Fruit fly (Drosophila melanogaster) whole organism, embryonic: Measurements from ENCODE around the gene CtsF.

ENCODE experiments used
- ATbp ChIP-seq: fragments of 200-800 bp; sonication (Bioruptor generic); optimal IDR thresholded peaks from 2 replicates; lab custom pipeline; 2017; ENCODE audit warnings: missing biosample characterization, mild to moderate bottlenecking, missing genetic modification characterization, missing genetic modification reagents
- Adf1 ChIP-seq: fragments of 200-800 bp; sonication (Bioruptor generic); IDR thresholded peaks from 2 replicates; pipeline ENCODE4 v1.3.6; 2022; ENCODE audit warnings: missing biosample characterization, missing genetic modification characterization
- Asciz ChIP-seq: fragments of 200-800 bp; sonication (Bioruptor generic); optimal IDR thresholded peaks from 2 replicates; lab custom pipeline; 2017; ENCODE audit warnings: missing biosample characterization, mild to moderate bottlenecking, missing genetic modification characterization, missing genetic modification reagents
- B-H2 ChIP-seq: fragments of 200-800 bp; sonication (Bioruptor generic); optimal IDR thresholded peaks from 2 replicates; lab custom pipeline; 2018; ENCODE audit warnings: missing biosample characterization, mild to moderate bottlenecking, missing genetic modification characterization
- Blimp-1 ChIP-seq: fragments of 200-800 bp; sonication (Bioruptor generic); optimal IDR thresholded peaks from 3 replicates; lab custom pipeline; 2018; ENCODE audit warnings: missing biosample characterization, missing genetic modification characterization, mild to moderate bottlenecking, moderate library complexity, missing genetic modification reagents
- CG11398 ChIP-seq: fragments of 200-800 bp; sonication (Bioruptor generic); optimal IDR thresholded peaks from 2 replicates; lab custom pipeline; 2016; ENCODE audit warnings: missing biosample characterization, missing genetic modification characterization
- CG11456 ChIP-seq: fragments of 200-800 bp; sonication (Bioruptor generic); IDR thresholded peaks from 3 replicates; pipeline ENCODE4 v1.3.6; 2022; ENCODE audit warnings: missing biosample characterization, missing genetic modification characterization
- CG1233 ChIP-seq: fragments of 200-800 bp; sonication (Bioruptor generic); optimal IDR thresholded peaks from 4 replicates; lab custom pipeline; 2018; ENCODE audit warnings: missing biosample characterization, mild to moderate bottlenecking, missing genetic modification characterization
- CG1529 ChIP-seq: fragments of 200-800 bp; sonication (Bioruptor generic); optimal IDR thresholded peaks from 3 replicates; lab custom pipeline; 2018; ENCODE audit warnings: missing biosample characterization, missing genetic modification characterization
- CG1603 ChIP-seq: fragments of 200-800 bp; sonication (Bioruptor generic); optimal IDR thresholded peaks from 2 replicates; lab custom pipeline; 2019; ENCODE audit warnings: missing biosample characterization, mild to moderate bottlenecking, missing genetic modification characterization, moderate library complexity
- CG16815 ChIP-seq: fragments of 200-800 bp; sonication (Bioruptor generic); optimal IDR thresholded peaks from 3 replicates; lab custom pipeline; 2017; ENCODE audit warnings: missing biosample characterization, mild to moderate bottlenecking, missing genetic modification characterization
- CG17328 ChIP-seq: fragments of 200-800 bp; sonication (Bioruptor generic); IDR thresholded peaks from 2 replicates; pipeline ENCODE4 v1.3.6; 2022; ENCODE audit warnings: missing biosample characterization, missing genetic modification characterization
- CG17829 ChIP-seq: fragments of 200-800 bp; optimal IDR thresholded peaks from 2 replicates; lab custom pipeline; 2019; ENCODE audit warnings: missing biosample characterization, mild to moderate bottlenecking, missing genetic modification characterization, moderate library complexity
- CG18619 ChIP-seq: fragments of 200-800 bp; sonication (Bioruptor generic); optimal IDR thresholded peaks from 3 replicates; lab custom pipeline; 2017; ENCODE audit warnings: missing biosample characterization, mild to moderate bottlenecking, missing genetic modification characterization
- CG2678 ChIP-seq: fragments of 200-800 bp; sonication (Bioruptor generic); optimal IDR thresholded peaks from 3 replicates; lab custom pipeline; 2019; ENCODE audit warnings: missing biosample characterization, mild to moderate bottlenecking, missing genetic modification characterization, moderate library complexity
- CG2712 ChIP-seq: fragments of 200-800 bp; optimal IDR thresholded peaks from 3 replicates; lab custom pipeline; 2019; ENCODE audit warnings: missing biosample characterization, mild to moderate bottlenecking, missing genetic modification characterization, moderate library complexity
- CG31441 ChIP-seq: fragments of 200-800 bp; sonication (Bioruptor generic); IDR thresholded peaks from 2 replicates; pipeline ENCODE4 v1.3.6; 2022; ENCODE audit warnings: missing biosample characterization, missing genetic modification characterization
- CG4282 ChIP-seq: fragments of 200-800 bp; sonication (Bioruptor generic); optimal IDR thresholded peaks from 2 replicates; lab custom pipeline; 2016; ENCODE audit warnings: missing biosample characterization, missing genetic modification characterization
- CG4404 ChIP-seq: fragments of 200-800 bp; sonication (Bioruptor generic); IDR thresholded peaks from 2 replicates; pipeline ENCODE4 v1.3.6; 2022; ENCODE audit warnings: missing biosample characterization, missing genetic modification characterization
- CG4617 ChIP-seq: fragments of 200-800 bp; sonication (Bioruptor generic); optimal IDR thresholded peaks from 3 replicates; lab custom pipeline; 2016; ENCODE audit warnings: missing biosample characterization, missing genetic modification characterization, borderline replicate concordance
- CG4854 ChIP-seq: fragments of 200-800 bp; sonication (Bioruptor generic); optimal IDR thresholded peaks from 2 replicates; lab custom pipeline; 2016; ENCODE audit warnings: missing biosample characterization, missing genetic modification characterization, inconsistent platforms
- CG6654 ChIP-seq: fragments of 200-800 bp; sonication (Bioruptor generic); optimal IDR thresholded peaks from 2 replicates; lab custom pipeline; 2017; ENCODE audit warnings: missing biosample characterization, mild to moderate bottlenecking, missing genetic modification characterization
- CG8924 ChIP-seq: fragments of 200-800 bp; optimal IDR thresholded peaks from 3 replicates; lab custom pipeline; 2019; ENCODE audit warnings: missing biosample characterization, mild to moderate bottlenecking, missing genetic modification characterization, moderate library complexity
- CTCF ChIP-seq: fragments of 200-800 bp; sonication (Bioruptor generic); optimal IDR thresholded peaks from 2 replicates; lab custom pipeline; 2017; ENCODE audit warnings: missing biosample characterization, mild to moderate bottlenecking, missing genetic modification characterization, moderate library complexity
- Hey ChIP-seq: fragments of 200-800 bp; sonication (Bioruptor generic); optimal IDR thresholded peaks from 3 replicates; lab custom pipeline; 2018; ENCODE audit warnings: missing biosample characterization, mild to moderate bottlenecking, missing genetic modification characterization
- Jarid2 ChIP-seq: fragments of 200-800 bp; sonication (Bioruptor generic); optimal IDR thresholded peaks from 3 replicates; lab custom pipeline; 2017; ENCODE audit warnings: mild to moderate bottlenecking, missing biosample characterization, missing genetic modification reagents, missing genetic modification characterization
- Kr ChIP-seq: fragments of 200-800 bp; sonication (Bioruptor generic); optimal IDR thresholded peaks from 2 replicates; lab custom pipeline; 2017; ENCODE audit warnings: missing biosample characterization, mild to moderate bottlenecking, missing genetic modification characterization
- Max ChIP-seq: fragments of 200-800 bp; sonication (Bioruptor generic); optimal IDR thresholded peaks from 2 replicates; lab custom pipeline; 2016; ENCODE audit warnings: missing biosample characterization, mild to moderate bottlenecking, missing genetic modification characterization
- NFAT ChIP-seq: fragments of 200-800 bp; sonication (Bioruptor generic); IDR thresholded peaks from 2 replicates; pipeline ENCODE4 v1.3.6; 2022; ENCODE audit warnings: missing biosample characterization, missing genetic modification characterization
- Neu2 ChIP-seq: fragments of 200-800 bp; sonication (Bioruptor generic); optimal IDR thresholded peaks from 3 replicates; lab custom pipeline; 2016; ENCODE audit warnings: missing biosample characterization, missing genetic modification characterization, borderline replicate concordance
- ap ChIP-seq: fragments of 200-800 bp; sonication (Bioruptor generic); IDR thresholded peaks from 2 replicates; pipeline ENCODE4 v1.3.6; 2022; ENCODE audit warnings: missing biosample characterization, missing genetic modification characterization
- bsh ChIP-seq, 2 experiments: fragments of 200-800 bp; sonication (Bioruptor generic); optimal IDR thresholded peaks; 2 replicates each; lab custom pipeline; 2017 to 2018; ENCODE audit warnings: mild to moderate bottlenecking in 2 of 2, missing biosample characterization in 2 of 2, missing genetic modification characterization in 2 of 2, moderate library complexity in 1 of 2
- caup ChIP-seq: fragments of 200-800 bp; sonication (Bioruptor generic); optimal IDR thresholded peaks from 3 replicates; lab custom pipeline; 2017; ENCODE audit warnings: missing biosample characterization, mild to moderate bottlenecking, missing genetic modification characterization, moderate library complexity; ENCODE audit not compliant: severe bottlenecking
- chm ChIP-seq: fragments of 200-800 bp; sonication (Bioruptor generic); IDR thresholded peaks from 2 replicates; pipeline ENCODE4 v1.3.6; 2022; ENCODE audit warnings: missing biosample characterization, missing genetic modification characterization
- dati ChIP-seq: fragments of 200-800 bp; sonication (Bioruptor generic); IDR thresholded peaks from 2 replicates; pipeline ENCODE4 v1.3.6; 2022; ENCODE audit warnings: missing biosample characterization, missing genetic modification characterization
- dpn ChIP-seq, 2 experiments: fragments of 200-800 bp; sonication (Bioruptor generic); optimal IDR thresholded peaks; 3 replicates each; lab custom pipeline; 2016; ENCODE audit warnings: missing biosample characterization in 2 of 2, missing genetic modification characterization in 2 of 2
- esg ChIP-seq: fragments of 200-800 bp; sonication (Bioruptor generic); conservative IDR thresholded peaks from 2 replicates; pipeline ENCODE4 v1.3.6; 2022; ENCODE audit warnings: missing biosample characterization, missing genetic modification characterization
- gce ChIP-seq: fragments of 200-800 bp; sonication (Bioruptor generic); IDR thresholded peaks from 3 replicates; pipeline ENCODE4 v1.3.6; 2022; ENCODE audit warnings: missing biosample characterization, missing genetic modification characterization
- hkb ChIP-seq, 2 experiments: fragments of 200-800 bp in 1 of 2; fragments of >200 bp in 1 of 2; sonication (Bioruptor generic) in 1 of 2; IDR thresholded peaks in 1 of 2; optimal IDR thresholded peaks in 1 of 2; 2 replicates each; pipeline versions ENCODE4 v1.3.6 to Lab custom; 2017 to 2022; ENCODE audit warnings: missing biosample characterization in 1 of 2, missing genetic modification characterization in 1 of 2
- lilli ChIP-seq: fragments of 200-800 bp; sonication (Bioruptor generic); optimal IDR thresholded peaks from 3 replicates; lab custom pipeline; 2016; ENCODE audit warnings: missing biosample characterization, missing genetic modification characterization
- lov ChIP-seq, 2 experiments: fragments of 200-800 bp in 1 of 2; fragments of >200 bp in 1 of 2; sonication (Bioruptor generic) in 1 of 2; IDR thresholded peaks in 1 of 2; optimal IDR thresholded peaks in 1 of 2; 2 replicates in 1 of 2; 3 replicates in 1 of 2; pipeline versions ENCODE4 v1.3.6 to Lab custom; 2017 to 2022; ENCODE audit warnings: missing biosample characterization in 1 of 2, missing genetic modification characterization in 1 of 2
- mam ChIP-seq: fragments of 200-800 bp; sonication (Bioruptor generic); optimal IDR thresholded peaks from 3 replicates; lab custom pipeline; 2016; ENCODE audit warnings: missing biosample characterization, missing genetic modification characterization
- nau ChIP-seq: fragments of 200-800 bp; sonication (Bioruptor generic); optimal IDR thresholded peaks from 3 replicates; lab custom pipeline; 2017; ENCODE audit warnings: missing biosample characterization, mild to moderate bottlenecking, missing genetic modification characterization, missing genetic modification reagents
- nom ChIP-seq: fragments of 200-800 bp; sonication (Bioruptor generic); optimal IDR thresholded peaks from 2 replicates; lab custom pipeline; 2017; ENCODE audit warnings: missing biosample characterization, missing genetic modification characterization, mild to moderate bottlenecking, moderate library complexity, missing genetic modification reagents
- sens ChIP-seq: fragments of 200-800 bp; sonication (Bioruptor generic); peaks from one replicate; lab custom pipeline; 2016; ENCODE audit warnings: missing biosample characterization, missing genetic modification characterization
- slbo ChIP-seq: fragments of 200-800 bp; sonication (Bioruptor generic); IDR thresholded peaks from 2 replicates; pipeline ENCODE4 v1.3.6; 2022; ENCODE audit warnings: missing biosample characterization, missing genetic modification characterization
- ssp ChIP-seq: fragments of 200-800 bp; sonication (Bioruptor generic); IDR thresholded peaks from 2 replicates; pipeline ENCODE4 v1.3.6; 2022; ENCODE audit warnings: missing biosample characterization, missing genetic modification characterization
- tin ChIP-seq: fragments of 200-800 bp; sonication (Bioruptor generic); optimal IDR thresholded peaks from 3 replicates; lab custom pipeline; 2016; ENCODE audit warnings: missing biosample characterization, missing genetic modification characterization
- tup ChIP-seq: fragments of 200-800 bp; sonication (Bioruptor generic); optimal IDR thresholded peaks from 2 replicates; lab custom pipeline; 2016; ENCODE audit warnings: missing biosample characterization, mild to moderate bottlenecking, missing genetic modification characterization, moderate library complexity

The CtsF gene

dm6 chr3R:5286918-5287636 is 35.5 kb upstream of the CtsF start (continued):
- TF ChIP-seq CG4282 (GFP tag; lab: Kevin White, UChicago) (no peak), Max (peak; percentile 10), CG11398 (GFP tag; lab: Kevin White, UChicago) (no peak), tup (GFP tag; lab: Kevin White, UChicago) (no peak), CG4854 (GFP tag; lab: Kevin White, UChicago) (no peak), Jarid2 (GFP tag; lab: Kevin White, UChicago) (no peak), CG8924 (tag; lab: Kevin White, UChicago) (no peak), CG4404 (GFP tag; lab: Robert Waterston, UW) (no peak), CG1603 (tag; lab: Kevin White, UChicago) (no peak), CG31441 (GFP tag; lab: Robert Waterston, UW) (no peak), tin (GFP tag; lab: Kevin White, UChicago) (no peak), lilli (GFP tag; lab: Kevin White, UChicago) (no peak), CG16815 (GFP tag; lab: Kevin White, UChicago) (no peak), nom (GFP tag; lab: Kevin White, UChicago) (no peak), CG11456 (no peak), bsh (GFP tag; optimal IDR thresholded peaks at IDR 0.05; lab: Kevin White, UChicago) (no peak), CG17328 (GFP tag; lab: Robert Waterston, UW) (peak; percentile 39; the same call in 1 of the 2 replicates), dati (GFP tag; lab: Robert Waterston, UW) (no peak), gce (GFP tag; lab: Robert Waterston, UW) (no peak), nau (GFP tag; lab: Kevin White, UChicago) (peak; percentile 17), ap (GFP tag; lab: Robert Waterston, UW) (no peak), CG2712 (tag; lab: Kevin White, UChicago) (no peak), lov (optimal IDR thresholded peaks at IDR 0.05; lab: Kevin White, UChicago) (no peak), lov (GFP tag; IDR thresholded peaks at IDR 0.05; lab: Robert Waterston, UW) (no peak), Adf1 (GFP tag; lab: Robert Waterston, UW) (peak; percentile 96), CG4617 (GFP tag; lab: Kevin White, UChicago) (no peak), ssp (no peak), Blimp-1 (GFP tag; lab: Kevin White, UChicago) (no peak), ATbp (GFP tag; lab: Kevin White, UChicago) (peak; percentile 68), mam (GFP tag; lab: Kevin White, UChicago) (no peak), Neu2 (GFP tag; lab: Kevin White, UChicago) (no peak), CTCF (GFP tag; lab: Kevin White, UChicago) (no peak), CG17829 (tag; lab: Kevin White, UChicago) (no peak), Asciz (GFP tag; lab: Kevin White, UChicago) (no peak), CG2678 (tag; lab: Kevin White, UChicago) (no peak), esg (GFP tag; lab: Robert Waterston, UW) (no peak), CG6654 (GFP tag; lab: Kevin White, UChicago) (no peak), B-H2 (GFP tag; lab: Kevin White, UChicago) (no peak), Hey (tag; lab: Kevin White, UChicago) (no peak), dpn (GFP tag; optimal IDR thresholded peaks at IDR 0.05; lab: Kevin White, UChicago) (peak in 1 of 2 experiments; percentile 10), CG18619 (GFP tag; lab: Kevin White, UChicago) (no peak), chm (0 out of 2 replicates have a peak, but pooled peaks have one; percentile 8), CG1529 (GFP tag; lab: Kevin White, UChicago) (no peak), Kr (GFP tag; lab: Kevin White, UChicago) (no peak), sens (GFP tag; lab: Kevin White, UChicago) (peak; percentile 52), NFAT (GFP tag; lab: Robert Waterston, UW) (peak; percentile 58; the same call in 1 of the 2 replicates), caup (peak; percentile 22), hkb (optimal IDR thresholded peaks at IDR 0.05; lab: Kevin White, UChicago) (no peak), hkb (GFP tag; IDR thresholded peaks at IDR 0.05; lab: Robert Waterston, UW) (0 out of 2 replicates have a peak, but pooled peaks have one; percentile 42), CG1233 (GFP tag; lab: Kevin White, UChicago) (no peak), slbo (GFP tag; lab: Robert Waterston, UW) (peak; percentile 6; the same call in 1 of the 2 replicates)
